Worm (Caenorhabditis elegans) whole organism, midembryonic: ENCODE measurements around the gene T02E9.5.

Experiments
- T22C8.4 ChIP-seq: fragments of 200-800 bp; sonication (Bioruptor generic); IDR thresholded peaks from 2 replicates; pipeline ENCODE4 v1.3.6; 2022; ENCODE audit warnings: missing genetic modification characterization, missing compliant biosample characterization
- cog-1 ChIP-seq: sonication (generic microtip); optimal IDR thresholded peaks from 2 replicates; lab custom pipeline; 2016; ENCODE audit warnings: missing genetic modification characterization, missing compliant biosample characterization
- flt-1 ChIP-seq: fragments of 200-800 bp; sonication (Bioruptor generic); IDR thresholded peaks from 2 replicates; pipeline ENCODE4 v1.3.6; 2022; ENCODE audit warnings: missing genetic modification characterization, missing compliant biosample characterization
- klf-2 ChIP-seq: fragments of 200-800 bp; sonication (Bioruptor generic); conservative IDR thresholded peaks from 2 replicates; pipeline ENCODE4 v1.3.6; 2022; ENCODE audit warnings: missing genetic modification reagents, missing genetic modification characterization, missing compliant biosample characterization
- med-1 ChIP-seq: sonication (generic microtip); optimal IDR thresholded peaks from 2 replicates; lab custom pipeline; 2017; ENCODE audit warnings: missing genetic modification characterization, mild to moderate bottlenecking, missing compliant biosample characterization, antibody characterized with exemption, missing genetic modification reagents; ENCODE audit not compliant: insufficient read depth
- ref-1 ChIP-seq: fragments of 200-800 bp; sonication (Bioruptor generic); conservative IDR thresholded peaks from 2 replicates; pipeline ENCODE4 v1.3.6; 2022; ENCODE audit warnings: missing genetic modification reagents, missing genetic modification characterization, missing compliant biosample characterization
- tab-1 ChIP-seq: fragments of 200-800 bp; sonication (Bioruptor generic); IDR thresholded peaks from 2 replicates; pipeline ENCODE4 v1.3.6; 2022; ENCODE audit warnings: missing genetic modification characterization, missing compliant biosample characterization
- ztf-23 ChIP-seq: fragments of 200-800 bp; sonication (Bioruptor generic); IDR thresholded peaks from 2 replicates; pipeline ENCODE4 v1.3.6; 2022; ENCODE audit warnings: missing genetic modification reagents, missing genetic modification characterization, missing compliant biosample characterization
- ztf-29 ChIP-seq: fragments of 200-800 bp; sonication (Bioruptor generic); IDR thresholded peaks from 2 replicates; pipeline ENCODE4 v1.3.6; 2022; ENCODE audit warnings: missing genetic modification reagents, missing genetic modification characterization, missing compliant biosample characterization

T02E9.5 gene

DNA sequence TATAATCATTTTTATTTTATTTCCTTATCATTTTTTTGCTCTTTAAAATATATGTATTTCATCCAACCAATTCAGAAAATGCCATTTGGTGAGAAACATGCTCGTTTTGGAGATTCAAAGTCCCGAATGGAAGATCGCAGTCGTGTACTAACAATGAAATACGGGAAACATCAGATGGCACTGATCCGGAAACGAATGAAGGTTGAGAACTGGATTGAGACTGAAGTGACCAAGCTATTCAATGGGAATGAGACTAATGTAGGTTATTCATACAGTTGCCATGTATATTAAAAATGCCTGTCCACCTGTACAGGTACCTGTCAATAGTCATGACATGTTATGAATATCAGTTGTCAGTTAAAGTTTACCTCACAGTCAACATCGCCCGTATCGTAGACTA lies 41.0 kb downstream of the T02E9.5 start, which contains the start of gene F55C10.5:
Gene F55C10.5, plus strand, starts transcription at position 74 of the 400 bp plus-strand sequence.
- TF ChIP-seq flt-1 (no peak), tab-1 (GFP tag; lab: Robert Waterston, UW) (no peak), ztf-23 (GFP tag; lab: Robert Waterston, UW) (no peak), ref-1 (no peak), T22C8.4 (GFP tag; lab: Robert Waterston, UW) (no peak), ztf-29 (GFP tag; lab: Robert Waterston, UW) (no peak), klf-2 (GFP tag; lab: Robert Waterston, UW) (no peak), cog-1 (no peak), med-1 (no peak)

DNA sequence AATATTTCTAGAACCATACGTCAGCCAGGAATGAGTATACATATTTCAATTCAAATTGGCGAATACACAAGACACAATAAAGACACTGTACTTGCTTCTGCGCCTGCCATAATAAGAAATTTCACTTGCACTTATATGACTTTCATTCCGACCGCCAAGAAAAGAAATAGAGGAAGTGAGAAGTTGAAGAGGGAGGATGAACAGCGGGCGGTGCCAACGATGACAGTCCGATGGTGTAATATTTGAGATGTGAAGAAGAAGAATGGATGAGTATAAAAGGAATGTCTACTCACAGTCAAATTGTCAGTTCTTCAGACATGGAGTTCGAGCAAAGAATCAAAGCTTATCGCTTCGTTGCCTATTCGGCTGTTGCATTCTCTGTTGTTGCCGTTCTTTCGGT lies 43.0 kb downstream of the T02E9.5 start, which contains the start of gene col-154:
Gene col-154, plus strand, starts transcription at position 301 of the 400 bp plus-strand sequence.
- no peak for TF ChIP-seq ref-1
- TF ChIP-seq cog-1: no peak
- TF ChIP-seq ztf-23 (GFP tag; lab: Robert Waterston, UW): no peak

DNA sequence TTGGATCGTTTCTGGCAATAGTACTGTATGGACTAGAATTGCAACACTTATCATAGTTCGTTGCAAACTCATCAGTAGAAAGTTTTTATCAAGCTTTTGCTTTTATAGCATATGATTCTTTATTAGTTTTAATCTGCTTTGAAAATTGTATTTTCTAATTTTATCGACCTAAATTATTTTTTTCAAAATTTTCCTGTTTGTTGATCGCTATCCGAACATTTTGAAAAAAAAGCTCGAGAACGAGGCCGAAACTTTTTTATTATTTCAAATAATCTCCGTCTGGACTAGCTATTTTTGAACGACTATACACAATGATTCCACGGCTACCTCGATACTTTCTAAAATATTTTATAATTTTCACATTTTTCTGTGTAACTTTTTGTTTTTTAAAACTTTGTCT lies 44.4 kb downstream of the T02E9.5 start, which contains the start of gene F55C10.4:
Gene F55C10.4, plus strand, starts transcription at position 301 of the 400 bp plus-strand sequence.
- no peak for TF ChIP-seq klf-2 (GFP tag; lab: Robert Waterston, UW)
- TF ChIP-seq ztf-29 (GFP tag; lab: Robert Waterston, UW): no peak
- no peak for TF ChIP-seq T22C8.4 (GFP tag; lab: Robert Waterston, UW)
- TF ChIP-seq flt-1: no peak
- TF ChIP-seq cog-1: no peak
- TF ChIP-seq ztf-23 (GFP tag; lab: Robert Waterston, UW): no peak
- no peak for TF ChIP-seq tab-1 (GFP tag; lab: Robert Waterston, UW)
- TF ChIP-seq ref-1: no peak
- TF ChIP-seq med-1: no peak

DNA sequence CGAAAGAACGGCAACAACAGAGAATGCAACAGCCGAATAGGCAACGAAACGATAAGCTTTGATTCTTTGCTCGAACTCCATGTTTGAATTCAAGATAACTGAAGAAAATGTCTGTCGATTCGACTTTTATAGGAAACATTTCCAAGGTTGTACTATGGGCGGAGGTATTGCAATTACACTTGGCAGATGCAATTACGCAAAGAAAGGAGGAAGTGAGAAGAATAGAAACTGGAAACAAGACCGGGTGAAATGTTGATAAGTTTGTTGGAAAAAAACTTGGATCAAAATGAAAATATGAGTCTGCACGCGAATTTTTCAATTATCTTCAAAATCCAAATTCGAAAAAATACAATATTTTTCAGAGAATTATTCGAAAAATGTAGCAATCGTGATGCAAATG lies 47.7 kb downstream of the T02E9.5 start, which contains the start of gene col-155:
Gene col-155, minus strand, starts transcription at position 101 of the 400 bp plus-strand sequence.
- TF ChIP-seq tab-1 (GFP tag; lab: Robert Waterston, UW): no peak
- TF ChIP-seq T22C8.4 (GFP tag; lab: Robert Waterston, UW): no peak
- TF ChIP-seq flt-1: no peak
- TF ChIP-seq med-1: no peak
- TF ChIP-seq klf-2 (GFP tag; lab: Robert Waterston, UW): no peak
- TF ChIP-seq ref-1: no peak
- TF ChIP-seq cog-1: no peak
- TF ChIP-seq ztf-29 (GFP tag; lab: Robert Waterston, UW): no peak
- TF ChIP-seq ztf-23 (GFP tag; lab: Robert Waterston, UW): no peak

DNA sequence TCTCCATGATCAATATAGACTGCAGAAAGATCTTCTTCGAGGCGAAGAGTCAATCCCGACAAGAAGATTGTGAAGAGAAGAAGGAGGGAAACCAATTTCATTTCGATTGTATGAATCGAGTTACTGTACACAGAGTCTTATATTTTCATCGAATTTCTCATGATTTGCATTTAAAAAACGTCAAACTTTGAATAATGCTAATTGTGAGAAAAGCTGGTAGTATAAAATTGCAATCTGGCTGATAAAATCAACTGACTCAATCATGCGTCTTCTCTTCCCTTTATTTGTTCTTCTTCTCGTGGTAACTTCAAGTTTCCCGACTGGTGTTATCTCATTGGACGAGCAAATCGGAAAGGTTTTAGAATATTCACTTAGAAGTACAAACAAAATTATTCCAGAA lies 48.4 kb downstream of the T02E9.5 start, which contains the start of the genes K03B8.11 and K03B8.14:
Gene K03B8.11, minus strand, starts transcription at position 101 of the 400 bp plus-strand sequence.
Gene K03B8.14, plus strand, starts transcription at position 110 of the 400 bp plus-strand sequence.
- TF ChIP-seq klf-2 (GFP tag; lab: Robert Waterston, UW): no peak
- no peak for TF ChIP-seq ztf-23 (GFP tag; lab: Robert Waterston, UW)
- TF ChIP-seq ztf-29 (GFP tag; lab: Robert Waterston, UW): no peak
- TF ChIP-seq tab-1 (GFP tag; lab: Robert Waterston, UW): no peak
- no peak for TF ChIP-seq ref-1
- TF ChIP-seq cog-1: no peak
- TF ChIP-seq med-1: no peak
- TF ChIP-seq T22C8.4 (GFP tag; lab: Robert Waterston, UW): no peak
- TF ChIP-seq flt-1: no peak

DNA sequence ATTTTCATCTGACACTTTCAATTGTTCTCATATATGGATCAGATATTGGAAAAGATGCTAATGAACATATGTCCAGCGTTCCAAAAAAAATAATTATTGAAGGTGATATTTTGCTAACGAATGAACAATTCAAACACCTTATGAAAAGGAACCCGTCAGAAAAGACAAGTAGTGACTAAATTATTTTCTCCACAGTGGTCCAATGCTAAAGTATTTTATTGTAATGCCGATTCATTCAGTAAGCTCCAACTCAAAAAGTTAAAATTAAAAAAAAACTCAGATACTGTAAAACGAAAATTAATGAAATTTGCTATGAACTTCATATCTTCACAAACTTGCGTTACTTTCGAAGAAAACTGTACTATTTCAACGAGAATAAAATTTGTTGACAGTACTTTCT lies 50.0 kb downstream of the T02E9.5 start, which contains the start of gene nas-16:
Gene nas-16, plus strand, starts transcription at position 301 of the 400 bp plus-strand sequence.
- TF ChIP-seq klf-2 (GFP tag; lab: Robert Waterston, UW) (no peak), flt-1 (no peak), tab-1 (GFP tag; lab: Robert Waterston, UW) (no peak), ztf-29 (GFP tag; lab: Robert Waterston, UW) (no peak), T22C8.4 (GFP tag; lab: Robert Waterston, UW) (no peak), ztf-23 (GFP tag; lab: Robert Waterston, UW) (no peak), cog-1 (no peak), ref-1 (no peak), med-1 (no peak)
